Worm (Caenorhabditis elegans): ENCODE measurements around the gene npr-37.

- TF ChIP-seq Y67H2A.10 (GFP tag; conservative IDR thresholded peaks at IDR 0.05), result no peak
- TF ChIP-seq snpc-1.3 (tag; optimal IDR thresholded peaks at IDR 0.05; ENCODE audit: insufficient read depth), result no peak
- TF ChIP-seq sea-2 (GFP tag; IDR thresholded peaks at IDR 0.05), result no peak
- no peak for TF ChIP-seq F49E8.2 (tag; optimal IDR thresholded peaks at IDR 0.05; ENCODE audit: insufficient read depth)
- TF ChIP-seq egrh-3 (GFP tag; IDR thresholded peaks at IDR 0.05), result peak; percentile 95
- no peak for TF ChIP-seq ama-1 (optimal IDR thresholded peaks at IDR 0.05)
- TF ChIP-seq ama-1 (GFP tag; optimal IDR thresholded peaks at IDR 0.05), result no peak
- TF ChIP-seq hlh-12 (tag; optimal IDR thresholded peaks at IDR 0.05), result no peak
Observed at ce11 chrIV:426597-426996, 54.4 kb downstream of the npr-37 start.

Measured in whole organism, young adult.